Worm (Caenorhabditis elegans) whole organism, late embryonic: ENCODE results near the gene Y50D4C.6.
A peak's percentile ranks its signal among the peaks of the same experiment; 100 is the strongest.

Experiments
- C38D4.7 ChIP-seq: fragments of 200-800 bp; sonication (Bioruptor generic); optimal IDR thresholded peaks from 2 replicates; lab custom pipeline; 2018; ENCODE audit warnings: mild to moderate bottlenecking, missing genetic modification characterization, moderate library complexity, missing compliant biosample characterization
- F13H6.1 ChIP-seq: sonication (generic microtip); optimal IDR thresholded peaks from 2 replicates; lab custom pipeline; 2016; ENCODE audit warnings: missing genetic modification characterization, missing compliant biosample characterization
- T23F11.4 ChIP-seq: fragments of 200-800 bp; sonication (Bioruptor generic); optimal IDR thresholded peaks from 2 replicates; lab custom pipeline; 2018; ENCODE audit warnings: mild to moderate bottlenecking, missing genetic modification characterization, missing compliant biosample characterization
- ahr-1 ChIP-seq: sonication (generic microtip); optimal IDR thresholded peaks from 2 replicates; lab custom pipeline; 2016; ENCODE audit warnings: missing genetic modification characterization, missing compliant biosample characterization
- ama-1 ChIP-seq: fragments of 150-350 bp; optimal IDR thresholded peaks from 2 replicates; lab custom pipeline; 2014
- ceh-14 ChIP-seq: sonication (generic microtip); optimal IDR thresholded peaks from 2 replicates; lab custom pipeline; 2016; ENCODE audit warnings: missing genotype, missing genetic modification characterization, missing compliant biosample characterization
- ceh-19 ChIP-seq: fragments of 200-800 bp; sonication (Bioruptor generic); optimal IDR thresholded peaks from 2 replicates; lab custom pipeline; 2018; ENCODE audit warnings: mild to moderate bottlenecking, missing genetic modification characterization, missing compliant biosample characterization
- ceh-22 ChIP-seq: sonication (generic microtip); optimal IDR thresholded peaks from 2 replicates; lab custom pipeline; 2017; ENCODE audit warnings: missing biosample characterization, missing genetic modification characterization
- ceh-30 ChIP-seq: fragments of 150-350 bp; optimal IDR thresholded peaks from 2 replicates; lab custom pipeline; 2014; ENCODE audit warnings: missing biosample characterization, missing genetic modification characterization
- ceh-31 ChIP-seq: sonication (generic microtip); optimal IDR thresholded peaks from 2 replicates; lab custom pipeline; 2016; ENCODE audit warnings: missing genetic modification characterization, missing compliant biosample characterization
- ceh-45 ChIP-seq: fragments of 200-800 bp; sonication (Bioruptor generic); IDR thresholded peaks from 2 replicates; pipeline ENCODE4 v1.3.6; 2022; ENCODE audit warnings: missing genetic modification reagents, missing genetic modification characterization, missing compliant biosample characterization
- ceh-48 ChIP-seq: sonication (generic microtip); optimal IDR thresholded peaks from 2 replicates; lab custom pipeline; 2016; ENCODE audit warnings: missing genetic modification characterization, inconsistent platforms, missing compliant biosample characterization
- ceh-9 ChIP-seq: sonication (generic microtip); optimal IDR thresholded peaks from 2 replicates; lab custom pipeline; 2016; ENCODE audit warnings: mild to moderate bottlenecking, missing genetic modification characterization, inconsistent platforms, missing compliant biosample characterization
- che-1 ChIP-seq: sonication (generic microtip); optimal IDR thresholded peaks from 2 replicates; lab custom pipeline; 2016; ENCODE audit warnings: mild to moderate bottlenecking, missing genetic modification characterization, missing compliant biosample characterization
- elt-4 ChIP-seq: sonication (generic microtip); optimal IDR thresholded peaks from 2 replicates; lab custom pipeline; 2016; ENCODE audit warnings: missing genetic modification characterization, missing compliant biosample characterization
- fkh-10 ChIP-seq: fragments of 150-350 bp; optimal IDR thresholded peaks from 2 replicates; lab custom pipeline; 2014; ENCODE audit warnings: missing biosample characterization, missing genetic modification reagents, missing genetic modification characterization
- hlh-13 ChIP-seq: fragments of 200-800 bp; sonication (Bioruptor generic); optimal IDR thresholded peaks from 2 replicates; lab custom pipeline; 2018; ENCODE audit warnings: mild to moderate bottlenecking, missing genetic modification characterization, missing compliant biosample characterization
- hlh-6 ChIP-seq: sonication (generic microtip); optimal IDR thresholded peaks from 2 replicates; lab custom pipeline; 2016; ENCODE audit warnings: missing genotype, missing genetic modification characterization, missing compliant biosample characterization
- hlh-8 ChIP-seq: sonication (generic microtip); optimal IDR thresholded peaks from 2 replicates; lab custom pipeline; 2016; ENCODE audit warnings: missing genotype, missing genetic modification characterization, missing compliant biosample characterization
- lim-6 ChIP-seq: sonication (generic microtip); optimal IDR thresholded peaks from 2 replicates; lab custom pipeline; 2016; ENCODE audit warnings: missing genetic modification characterization, missing compliant biosample characterization
- lin-11 ChIP-seq: fragments of 200-800 bp; sonication (Bioruptor generic); optimal IDR thresholded peaks from 2 replicates; lab custom pipeline; 2018; ENCODE audit warnings: mild to moderate bottlenecking, missing genetic modification characterization, missing compliant biosample characterization
- madf-2 ChIP-seq: sonication (generic microtip); optimal IDR thresholded peaks from 2 replicates; lab custom pipeline; 2017; ENCODE audit warnings: missing genetic modification characterization, missing compliant biosample characterization
- nfya-1 ChIP-seq: sonication (generic microtip); optimal IDR thresholded peaks from 2 replicates; lab custom pipeline; 2017; ENCODE audit warnings: missing genetic modification characterization, mild to moderate bottlenecking, missing compliant biosample characterization, antibody characterized with exemption, moderate library complexity
- odd-2 ChIP-seq: sonication (generic microtip); optimal IDR thresholded peaks from 2 replicates; lab custom pipeline; 2017; ENCODE audit warnings: antibody characterized with exemption, mild to moderate bottlenecking, missing genetic modification characterization, missing compliant biosample characterization
- pag-3 ChIP-seq: sonication (generic microtip); optimal IDR thresholded peaks from 2 replicates; lab custom pipeline; 2016; ENCODE audit warnings: missing compliant biosample characterization, missing genetic modification characterization, borderline replicate concordance
- pat-9 ChIP-seq: fragments of 200-800 bp; sonication (Bioruptor generic); optimal IDR thresholded peaks from 2 replicates; lab custom pipeline; 2018; ENCODE audit warnings: mild to moderate bottlenecking, missing genetic modification characterization, moderate library complexity, missing compliant biosample characterization
- pha-4 ChIP-seq: fragments of 150-350 bp; optimal IDR thresholded peaks from 2 replicates; lab custom pipeline; 2018; ENCODE audit warnings: missing biosample characterization, missing genetic modification reagents, missing genetic modification characterization
- pqm-1 ChIP-seq: sonication (generic microtip); optimal IDR thresholded peaks from 2 replicates; lab custom pipeline; 2016; ENCODE audit warnings: missing genetic modification characterization, missing compliant biosample characterization
- pros-1 ChIP-seq: fragments of 150-350 bp; optimal IDR thresholded peaks from 2 replicates; lab custom pipeline; 2014; ENCODE audit warnings: missing biosample characterization, missing genetic modification reagents, missing genetic modification characterization
- rnt-1 ChIP-seq: sonication (generic microtip); optimal IDR thresholded peaks from 2 replicates; lab custom pipeline; 2016; ENCODE audit warnings: missing genetic modification characterization, missing compliant biosample characterization
- ttx-3 ChIP-seq: sonication (generic microtip); optimal IDR thresholded peaks from 2 replicates; lab custom pipeline; 2016; ENCODE audit warnings: missing genetic modification reagents, missing genetic modification characterization, missing compliant biosample characterization
- unc-3 ChIP-seq, 2 experiments: fragments of 200-800 bp in 1 of 2; sonication (Bioruptor generic) in 1 of 2; sonication (generic microtip) in 1 of 2; conservative IDR thresholded peaks in 1 of 2; optimal IDR thresholded peaks in 1 of 2; 2 replicates each; pipeline versions ENCODE4 v1.3.6 to Lab custom; 2016 to 2022; ENCODE audit warnings: missing compliant biosample characterization in 2 of 2, missing genetic modification characterization in 2 of 2, missing genetic modification reagents in 1 of 2
- unc-42 ChIP-seq: sonication (generic microtip); optimal IDR thresholded peaks from 2 replicates; lab custom pipeline; 2016; ENCODE audit warnings: missing genotype, missing genetic modification characterization, missing compliant biosample characterization
- unc-55 ChIP-seq: sonication (generic microtip); optimal IDR thresholded peaks from 2 replicates; lab custom pipeline; 2017; ENCODE audit warnings: missing biosample characterization, missing genetic modification reagents, missing genetic modification characterization
- unc-86 ChIP-seq: sonication (generic microtip); optimal IDR thresholded peaks from 2 replicates; lab custom pipeline; 2016; ENCODE audit warnings: missing genetic modification characterization, missing compliant biosample characterization
- ztf-16 ChIP-seq: sonication (generic microtip); optimal IDR thresholded peaks from 2 replicates; lab custom pipeline; 2017; ENCODE audit warnings: missing genetic modification characterization, missing compliant biosample characterization

The Y50D4C.6 gene

ce11 chrV:949760-950159 lies at the start of gene Y50D4C.6:
Y50D4C.6 (minus strand) TSS chrV:949860.
- TF ChIP-seq odd-2 = no peak
- no peak for TF ChIP-seq pag-3
- no peak for TF ChIP-seq madf-2 (tag; lab: Kevin White, UChicago)
- TF ChIP-seq hlh-13 (GFP tag; lab: Kevin White, UChicago) = no peak
- no peak for TF ChIP-seq ceh-19
- TF ChIP-seq ama-1 (lab: Kevin White, UChicago) = no peak
- no peak for TF ChIP-seq ceh-30 (tag; lab: Kevin White, UChicago)
- no peak for TF ChIP-seq unc-3 (GFP tag; conservative IDR thresholded peaks at IDR 0.05; lab: Robert Waterston, UW)
- no peak for TF ChIP-seq unc-3 (tag; optimal IDR thresholded peaks at IDR 0.05; lab: Kevin White, UChicago)
- TF ChIP-seq che-1 = no peak
- TF ChIP-seq unc-86 (tag; lab: Kevin White, UChicago) = no peak
- no peak for TF ChIP-seq unc-42 (tag; lab: Kevin White, UChicago)
- TF ChIP-seq ceh-31 (tag; lab: Kevin White, UChicago) = no peak
- TF ChIP-seq pat-9 (tag; lab: Kevin White, UChicago) = no peak
- no peak for TF ChIP-seq ztf-16 (tag; lab: Kevin White, UChicago)
- TF ChIP-seq C38D4.7 (GFP tag; lab: Kevin White, UChicago) = no peak
- no peak for TF ChIP-seq ceh-14
- no peak for TF ChIP-seq hlh-6 (tag; lab: Kevin White, UChicago)
- no peak for TF ChIP-seq pqm-1 (tag; lab: Kevin White, UChicago)
- TF ChIP-seq, all 69 proteins: peak for 0

- TF ChIP-seq odd-2 (no peak), che-1 (no peak), nfya-1 (no peak), lim-6 (no peak), C38D4.7 (GFP tag; lab: Kevin White, UChicago) (no peak), ttx-3 (tag; lab: Kevin White, UChicago) (no peak), ceh-45 (GFP tag; lab: Robert Waterston, UW) (no peak), T23F11.4 (GFP tag; lab: Kevin White, UChicago) (no peak), F13H6.1 (tag; lab: Kevin White, UChicago) (no peak), ama-1 (lab: Kevin White, UChicago) (no peak), ahr-1 (tag; lab: Kevin White, UChicago) (no peak), pha-4 (no peak)
Measured at ce11 chrV:995635-996034, 46.0 kb upstream of the Y50D4C.6 start.

ce11 chrV:990300-990699 lies 40.6 kb upstream of the Y50D4C.6 start:
- TF ChIP-seq unc-55 (GFP tag; lab: Kevin White, UChicago) = no peak
- no peak for TF ChIP-seq ceh-48 (tag; lab: Kevin White, UChicago)
- no peak for TF ChIP-seq pros-1
- no peak for TF ChIP-seq rnt-1 (tag; lab: Kevin White, UChicago)
- no peak for TF ChIP-seq lin-11 (tag; lab: Kevin White, UChicago)
- TF ChIP-seq hlh-8 (tag; lab: Kevin White, UChicago) = no peak
- TF ChIP-seq, all 69 proteins: peak for 0

- TF ChIP-seq fkh-10 (GFP tag; lab: Kevin White, UChicago) (no peak), nfya-1 (peak; percentile 92)
Measured at ce11 chrV:983120-983519, 33.5 kb upstream of the Y50D4C.6 start.

- no peak for TF ChIP-seq madf-2 (tag; lab: Kevin White, UChicago)
- TF ChIP-seq unc-42 (tag; lab: Kevin White, UChicago) = no peak
- TF ChIP-seq ceh-48 (tag; lab: Kevin White, UChicago) = no peak
- no peak for TF ChIP-seq pag-3
- no peak for TF ChIP-seq T23F11.4 (GFP tag; lab: Kevin White, UChicago)
- TF ChIP-seq rnt-1 (tag; lab: Kevin White, UChicago) = no peak
- TF ChIP-seq ahr-1 (tag; lab: Kevin White, UChicago) = no peak
- no peak for TF ChIP-seq elt-4 (tag; lab: Kevin White, UChicago)
- no peak for TF ChIP-seq ceh-9 (tag; lab: Kevin White, UChicago)
- TF ChIP-seq ceh-22 (tag; lab: Kevin White, UChicago) = no peak
Measured at ce11 chrV:982281-982756, 32.7 kb upstream of the Y50D4C.6 start, which contains the start of the genes Y50D4C.12 and unc-34. Y50D4C.12 (plus strand) TSS chrV:982581. unc-34 (plus strand) TSS chrV:982706.
